Fruit fly (Drosophila melanogaster) whole organism, embryonic: ENCODE measurements around the gene ato.

Source experiments
- BEAF-32 ChIP-seq: fragments of 200-800 bp; sonication (Bioruptor generic); optimal IDR thresholded peaks from 3 replicates; lab custom pipeline; 2017; ENCODE audit warnings: missing biosample characterization, missing genetic modification characterization, mild to moderate bottlenecking, moderate library complexity, missing genetic modification reagents
- CG10431 ChIP-seq: fragments of 200-800 bp; sonication (Bioruptor generic); optimal IDR thresholded peaks from 3 replicates; lab custom pipeline; 2018; ENCODE audit warnings: missing biosample characterization, mild to moderate bottlenecking, missing genetic modification characterization
- CG10565 ChIP-seq: fragments of 200-800 bp; sonication (Bioruptor generic); optimal IDR thresholded peaks from 3 replicates; lab custom pipeline; 2016; ENCODE audit warnings: missing biosample characterization, mild to moderate bottlenecking, missing genetic modification characterization
- CG11093 ChIP-seq: fragments of 200-800 bp; sonication (Bioruptor generic); IDR thresholded peaks from 3 replicates; pipeline ENCODE4 v1.3.6; 2022; ENCODE audit warnings: missing biosample characterization, missing genetic modification characterization
- CG11247 ChIP-seq: fragments of 200-800 bp; sonication (Bioruptor generic); IDR thresholded peaks from 2 replicates; pipeline ENCODE4 v1.3.6; 2022; ENCODE audit warnings: missing biosample characterization, missing genetic modification characterization
- CG12155 ChIP-seq: fragments of 200-800 bp; sonication (Bioruptor generic); optimal IDR thresholded peaks from 3 replicates; lab custom pipeline; 2016; ENCODE audit warnings: missing biosample characterization, missing genetic modification characterization
- CG12299 ChIP-seq: fragments of 200-800 bp; sonication (Bioruptor generic); optimal IDR thresholded peaks from 2 replicates; lab custom pipeline; 2018; ENCODE audit warnings: missing biosample characterization, mild to moderate bottlenecking, missing genetic modification characterization
- CG14860 ChIP-seq: fragments of 200-800 bp; sonication (Bioruptor generic); IDR thresholded peaks from 3 replicates; pipeline ENCODE4 v1.3.6; 2022; ENCODE audit warnings: missing biosample characterization, missing genetic modification characterization; ENCODE audit not compliant: partially characterized antibody
- CG15011 ChIP-seq: fragments of 200-800 bp; sonication (Bioruptor generic); optimal IDR thresholded peaks from 3 replicates; lab custom pipeline; 2018; ENCODE audit warnings: missing biosample characterization, mild to moderate bottlenecking, missing genetic modification characterization
- CG17328 ChIP-seq: fragments of 200-800 bp; sonication (Bioruptor generic); IDR thresholded peaks from 2 replicates; pipeline ENCODE4 v1.3.6; 2022; ENCODE audit warnings: missing biosample characterization, missing genetic modification characterization
- CG17568 ChIP-seq: fragments of 200-800 bp; sonication (Bioruptor generic); optimal IDR thresholded peaks from 2 replicates; lab custom pipeline; 2018; ENCODE audit warnings: missing biosample characterization, mild to moderate bottlenecking, missing genetic modification characterization, moderate library complexity
- CG1792 ChIP-seq: fragments of 200-800 bp; sonication (Bioruptor generic); optimal IDR thresholded peaks from 2 replicates; lab custom pipeline; 2016; ENCODE audit warnings: missing biosample characterization, missing genetic modification characterization
- CG1832 ChIP-seq: fragments of 200-800 bp; sonication (Bioruptor generic); optimal IDR thresholded peaks from 2 replicates; lab custom pipeline; 2017; ENCODE audit warnings: missing biosample characterization, mild to moderate bottlenecking, missing genetic modification characterization, inconsistent platforms
- CG2202 ChIP-seq: fragments of 200-800 bp; sonication (Bioruptor generic); optimal IDR thresholded peaks from 2 replicates; lab custom pipeline; 2018; ENCODE audit warnings: missing biosample characterization, mild to moderate bottlenecking, missing genetic modification characterization
- CG2875 ChIP-seq: fragments of 200-800 bp; sonication (Bioruptor generic); optimal IDR thresholded peaks from 2 replicates; lab custom pipeline; 2017; ENCODE audit warnings: missing biosample characterization, mild to moderate bottlenecking, missing genetic modification characterization, missing genetic modification reagents
- CG30403 ChIP-seq: fragments of 200-800 bp; sonication (Bioruptor generic); optimal IDR thresholded peaks from 3 replicates; lab custom pipeline; 2016; ENCODE audit warnings: missing biosample characterization, missing genetic modification characterization
- CG30431 ChIP-seq: fragments of 200-800 bp; sonication (Bioruptor generic); optimal IDR thresholded peaks from 2 replicates; lab custom pipeline; 2017; ENCODE audit warnings: missing biosample characterization, missing genetic modification characterization
- CG31224 ChIP-seq: fragments of 200-800 bp; sonication (Bioruptor generic); IDR thresholded peaks from 2 replicates; pipeline ENCODE4 v1.3.6; 2022; ENCODE audit warnings: missing biosample characterization, missing genetic modification characterization
- CG32772 ChIP-seq: fragments of 200-800 bp; sonication (Bioruptor generic); IDR thresholded peaks from 2 replicates; pipeline ENCODE4 v1.3.6; 2022; ENCODE audit warnings: missing biosample characterization, missing genetic modification characterization
- CG4282 ChIP-seq: fragments of 200-800 bp; sonication (Bioruptor generic); optimal IDR thresholded peaks from 2 replicates; lab custom pipeline; 2016; ENCODE audit warnings: missing biosample characterization, missing genetic modification characterization
- CG4328 ChIP-seq: fragments of 200-800 bp; sonication (Bioruptor generic); optimal IDR thresholded peaks from 3 replicates; lab custom pipeline; 2017; ENCODE audit warnings: missing biosample characterization, missing genetic modification reagents, missing genetic modification characterization
- CG4424 ChIP-seq: fragments of 200-800 bp; sonication (Bioruptor generic); optimal IDR thresholded peaks from 3 replicates; lab custom pipeline; 2016; ENCODE audit warnings: missing biosample characterization, missing genetic modification characterization
- CG4820 ChIP-seq: fragments of 200-800 bp; sonication (Bioruptor generic); optimal IDR thresholded peaks from 3 replicates; lab custom pipeline; 2016; ENCODE audit warnings: missing biosample characterization, missing genetic modification characterization
- CG6272 ChIP-seq: fragments of 200-800 bp; sonication (Bioruptor generic); IDR thresholded peaks from 2 replicates; pipeline ENCODE4 v1.3.6; 2022; ENCODE audit warnings: missing biosample characterization, missing genetic modification characterization
- CG7556 ChIP-seq: fragments of 200-800 bp; sonication (Bioruptor generic); optimal IDR thresholded peaks from 2 replicates; lab custom pipeline; 2017; ENCODE audit warnings: missing biosample characterization, mild to moderate bottlenecking, missing genetic modification characterization
- CG9727 ChIP-seq: fragments of 200-800 bp; sonication (Bioruptor generic); optimal IDR thresholded peaks from 3 replicates; lab custom pipeline; 2017; ENCODE audit warnings: missing biosample characterization, mild to moderate bottlenecking, missing genetic modification characterization
- CrebB ChIP-seq: fragments of 200-800 bp; sonication (Bioruptor generic); optimal IDR thresholded peaks from 3 replicates; lab custom pipeline; 2018; ENCODE audit warnings: missing biosample characterization, mild to moderate bottlenecking, missing genetic modification characterization
- GATAe ChIP-seq: fragments of 200-800 bp; sonication (Bioruptor generic); conservative IDR thresholded peaks from 2 replicates; pipeline ENCODE4 v1.3.6; 2022; ENCODE audit warnings: missing biosample characterization, missing genetic modification characterization
- HHEX ChIP-seq: fragments of 200-800 bp; sonication (Bioruptor generic); optimal IDR thresholded peaks from 3 replicates; lab custom pipeline; 2017; ENCODE audit warnings: missing biosample characterization, mild to moderate bottlenecking, missing genetic modification characterization, missing genetic modification reagents
- Max ChIP-seq: fragments of 200-800 bp; sonication (Bioruptor generic); optimal IDR thresholded peaks from 2 replicates; lab custom pipeline; 2016; ENCODE audit warnings: missing biosample characterization, mild to moderate bottlenecking, missing genetic modification characterization
- Meics ChIP-seq: fragments of 200-800 bp; sonication (Bioruptor generic); optimal IDR thresholded peaks from 2 replicates; lab custom pipeline; 2017; ENCODE audit warnings: missing biosample characterization, mild to moderate bottlenecking, missing genetic modification characterization
- Sox100B ChIP-seq: fragments of 200-800 bp; sonication (Bioruptor generic); optimal IDR thresholded peaks from 3 replicates; lab custom pipeline; 2018; ENCODE audit warnings: missing biosample characterization, mild to moderate bottlenecking, missing genetic modification characterization
- Ssrp ChIP-seq: fragments of 200-800 bp; sonication (Bioruptor generic); optimal IDR thresholded peaks from 2 replicates; lab custom pipeline; 2018; ENCODE audit warnings: missing biosample characterization, mild to moderate bottlenecking, missing genetic modification characterization, moderate library complexity
- ara ChIP-seq: fragments of 200-800 bp; sonication (Bioruptor generic); IDR thresholded peaks from 2 replicates; pipeline ENCODE4 v1.3.6; 2022; ENCODE audit warnings: missing biosample characterization, missing genetic modification characterization
- bab2 ChIP-seq: fragments of 200-800 bp; sonication (Bioruptor generic); optimal IDR thresholded peaks from 2 replicates; lab custom pipeline; 2016; ENCODE audit warnings: missing biosample characterization, missing genetic modification characterization
- bbx ChIP-seq: fragments of 200-800 bp; sonication (Bioruptor generic); IDR thresholded peaks from 2 replicates; pipeline ENCODE4 v1.3.6; 2022; ENCODE audit warnings: missing biosample characterization, missing genetic modification characterization; ENCODE audit not compliant: partially characterized antibody
- bowl ChIP-seq: fragments of 200-800 bp; sonication (Bioruptor generic); IDR thresholded peaks from 2 replicates; pipeline ENCODE4 v1.3.6; 2022; ENCODE audit warnings: missing biosample characterization, missing genetic modification characterization
- cwo ChIP-seq: fragments of 200-800 bp; sonication (Bioruptor generic); optimal IDR thresholded peaks from 3 replicates; lab custom pipeline; 2017; ENCODE audit warnings: missing biosample characterization, missing genetic modification characterization, mild to moderate bottlenecking, moderate library complexity, missing genetic modification reagents
- da ChIP-seq: fragments of 200-800 bp; sonication (Bioruptor generic); optimal IDR thresholded peaks from 2 replicates; lab custom pipeline; 2016; ENCODE audit warnings: missing biosample characterization, missing genetic modification characterization
- eve ChIP-seq, 2 experiments: fragments of >200 bp; optimal IDR thresholded peaks; 2 replicates each; lab custom pipeline; 2017; ENCODE audit warnings: missing biosample characterization in 2 of 2, missing genetic modification characterization in 2 of 2
- ewg ChIP-seq: fragments of 200-800 bp; sonication (Bioruptor generic); optimal IDR thresholded peaks from 3 replicates; lab custom pipeline; 2017; ENCODE audit warnings: mild to moderate bottlenecking, missing biosample characterization, missing genetic modification reagents, missing genetic modification characterization
- fd64A ChIP-seq: fragments of 200-800 bp; sonication (Bioruptor generic); optimal IDR thresholded peaks from 3 replicates; lab custom pipeline; 2018; ENCODE audit warnings: missing biosample characterization, mild to moderate bottlenecking, missing genetic modification characterization
- gsb ChIP-seq: fragments of 200-800 bp; sonication (Bioruptor generic); IDR thresholded peaks from 2 replicates; pipeline ENCODE4 v1.3.6; 2022; ENCODE audit warnings: missing biosample characterization, missing genetic modification characterization
- gt ChIP-seq: fragments of 200-800 bp; sonication (Bioruptor generic); IDR thresholded peaks from 2 replicates; pipeline ENCODE4 v1.3.6; 2022; ENCODE audit warnings: missing biosample characterization, missing genetic modification characterization
- ham ChIP-seq: fragments of 200-800 bp; sonication (Bioruptor generic); IDR thresholded peaks from 2 replicates; pipeline ENCODE4 v1.3.6; 2022; ENCODE audit warnings: missing biosample characterization, missing genetic modification characterization
- mirr ChIP-seq: fragments of 200-800 bp; sonication (Bioruptor generic); optimal IDR thresholded peaks from 3 replicates; lab custom pipeline; 2018; ENCODE audit warnings: missing biosample characterization, mild to moderate bottlenecking, missing genetic modification characterization
- nerfin-2 ChIP-seq: fragments of 200-800 bp; sonication (Bioruptor generic); IDR thresholded peaks from 2 replicates; pipeline ENCODE4 v1.3.6; 2022; ENCODE audit warnings: missing biosample characterization, missing genetic modification characterization; ENCODE audit not compliant: partially characterized antibody
- row ChIP-seq: fragments of 200-800 bp; sonication (Bioruptor generic); IDR thresholded peaks from 3 replicates; pipeline ENCODE4 v1.3.6; 2022; ENCODE audit warnings: missing biosample characterization, missing genetic modification characterization
- trem ChIP-seq: fragments of 200-800 bp; optimal IDR thresholded peaks from 3 replicates; lab custom pipeline; 2019; ENCODE audit warnings: missing biosample characterization, mild to moderate bottlenecking, missing genetic modification characterization, moderate library complexity

ato gene

DNA sequence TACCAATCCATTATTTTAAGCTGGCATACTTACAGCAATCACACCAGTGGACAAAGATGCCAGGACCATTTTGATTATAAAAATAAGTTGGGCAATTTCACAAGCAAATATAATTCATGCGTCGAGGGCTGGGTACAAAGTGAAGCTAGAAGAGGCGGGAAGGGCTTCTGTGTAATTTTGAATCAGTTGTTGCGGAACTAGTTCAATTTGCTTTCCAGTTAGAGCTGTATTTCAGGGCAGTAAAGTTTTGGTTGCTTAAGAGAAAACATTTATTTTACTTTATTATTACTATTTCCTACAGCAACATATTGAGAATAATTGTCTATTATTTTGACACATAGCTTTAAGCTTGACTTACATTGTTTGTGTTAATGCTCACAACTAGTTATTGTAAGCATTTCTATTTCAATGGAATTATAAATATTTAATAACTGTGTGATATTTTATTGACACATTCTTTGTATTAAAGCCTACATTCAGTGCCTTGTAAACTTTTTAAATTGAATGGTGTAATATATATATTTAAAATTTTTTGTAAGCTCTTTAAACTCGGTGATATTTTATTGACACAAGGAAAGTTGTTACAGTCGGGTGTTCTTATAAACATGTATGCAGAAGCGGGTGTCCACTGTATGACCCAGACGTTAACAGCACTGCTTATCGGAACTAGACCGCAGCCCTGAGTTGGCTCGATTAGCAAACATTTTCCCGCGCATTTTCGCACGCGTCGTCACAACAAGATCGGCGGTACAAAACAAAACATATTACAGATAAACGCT is 13.4 kb upstream of the ato start, which contains the start of the genes RPA1 and Mcm2 (continued):
- TF ChIP-seq CG11247 (GFP tag; lab: Robert Waterston, UW) (peak; percentile 74), HHEX (peak; percentile 55), Sox100B (GFP tag; lab: Kevin White, UChicago) (no peak), trem (tag; lab: Kevin White, UChicago) (peak; percentile 49), CG6272 (GFP tag; lab: Robert Waterston, UW) (peak; percentile 79), CG2875 (GFP tag; lab: Kevin White, UChicago) (peak; percentile 28), eve (GFP tag; optimal IDR thresholded peaks at IDR 0.05; lab: Kevin White, UChicago) (no peak), bab2 (GFP tag; lab: Kevin White, UChicago) (peak; percentile 60), CG30431 (GFP tag; lab: Kevin White, UChicago) (peak; percentile 69), bbx (peak; percentile 39; the same call in 1 of the 2 replicates), row (GFP tag; lab: Robert Waterston, UW) (peak; percentile 93), CG15011 (no peak), CG10565 (GFP tag; lab: Kevin White, UChicago) (no peak), Ssrp (tag; lab: Kevin White, UChicago) (peak; percentile 82), mirr (GFP tag; lab: Kevin White, UChicago) (no peak), CG4328 (GFP tag; lab: Kevin White, UChicago) (peak; percentile 83), GATAe (peak; percentile 33), CrebB (tag; lab: Kevin White, UChicago) (no peak), Max (peak; percentile 57), CG4820 (peak; percentile 74), CG7556 (GFP tag; lab: Kevin White, UChicago) (peak; percentile 75), CG11093 (GFP tag; lab: Robert Waterston, UW) (0 out of 3 replicates have a peak, but pooled peaks have one; percentile 64), BEAF-32 (peak; percentile 19), CG4282 (peak; percentile 40), bowl (GFP tag; lab: Robert Waterston, UW) (no peak), cwo (GFP tag; lab: Kevin White, UChicago) (peak; percentile 49), CG10431 (GFP tag; lab: Kevin White, UChicago) (peak; percentile 45), CG4424 (GFP tag; lab: Kevin White, UChicago) (peak; percentile 84), CG1792 (GFP tag; lab: Kevin White, UChicago) (peak; percentile 32), gt (GFP tag; lab: Robert Waterston, UW) (no peak), CG9727 (peak; percentile 82), ewg (GFP tag; lab: Kevin White, UChicago) (peak; percentile 42), CG14860 (no peak), ara (GFP tag; lab: Robert Waterston, UW) (peak; percentile 56), CG17568 (GFP tag; lab: Kevin White, UChicago) (no peak), CG17328 (GFP tag; lab: Robert Waterston, UW) (peak; percentile 41), CG30403 (GFP tag; lab: Kevin White, UChicago) (peak; percentile 90), Meics (GFP tag; lab: Kevin White, UChicago) (peak; percentile 74), fd64A (GFP tag; lab: Kevin White, UChicago) (no peak), CG32772 (GFP tag; lab: Robert Waterston, UW) (peak; percentile 70), nerfin-2 (GFP tag; lab: Robert Waterston, UW) (no peak), CG12299 (peak; percentile 30), CG31224 (GFP tag; lab: Robert Waterston, UW) (peak; percentile 65), gsb (GFP tag; lab: Robert Waterston, UW) (0 out of 2 replicates have a peak, but pooled peaks have one; percentile 19), da (GFP tag; lab: Kevin White, UChicago) (no peak), CG12155 (GFP tag; lab: Kevin White, UChicago) (peak; percentile 84), CG1832 (no peak), CG2202 (tag; lab: Kevin White, UChicago) (peak; percentile 22), ham (GFP tag; lab: Robert Waterston, UW) (no peak)
